Fruit fly (Drosophila melanogaster) whole organism, embryonic: Measurements from ENCODE around the gene CG10907.
A peak's percentile ranks its signal among the peaks of the same experiment; 100 is the strongest.

ENCODE experiments used
- Asciz ChIP-seq: fragments of 200-800 bp; sonication (Bioruptor generic); optimal IDR thresholded peaks from 2 replicates; lab custom pipeline; 2017; ENCODE audit warnings: missing biosample characterization, mild to moderate bottlenecking, missing genetic modification characterization, missing genetic modification reagents
- Atf6 ChIP-seq: fragments of 200-800 bp; sonication (Bioruptor generic); IDR thresholded peaks from 2 replicates; pipeline ENCODE4 v1.3.6; 2022; ENCODE audit warnings: missing biosample characterization, missing genetic modification characterization
- BEAF-32 ChIP-seq: fragments of 200-800 bp; sonication (Bioruptor generic); optimal IDR thresholded peaks from 3 replicates; lab custom pipeline; 2017; ENCODE audit warnings: missing biosample characterization, missing genetic modification characterization, mild to moderate bottlenecking, moderate library complexity, missing genetic modification reagents
- CG11398 ChIP-seq: fragments of 200-800 bp; sonication (Bioruptor generic); optimal IDR thresholded peaks from 2 replicates; lab custom pipeline; 2016; ENCODE audit warnings: missing biosample characterization, missing genetic modification characterization
- CG1233 ChIP-seq: fragments of 200-800 bp; sonication (Bioruptor generic); optimal IDR thresholded peaks from 4 replicates; lab custom pipeline; 2018; ENCODE audit warnings: missing biosample characterization, mild to moderate bottlenecking, missing genetic modification characterization
- CG14860 ChIP-seq: fragments of 200-800 bp; sonication (Bioruptor generic); IDR thresholded peaks from 3 replicates; pipeline ENCODE4 v1.3.6; 2022; ENCODE audit warnings: missing biosample characterization, missing genetic modification characterization; ENCODE audit not compliant: partially characterized antibody
- CG15514 ChIP-seq: fragments of 200-800 bp; sonication (Bioruptor generic); optimal IDR thresholded peaks from 3 replicates; lab custom pipeline; 2017; ENCODE audit warnings: missing biosample characterization, missing genetic modification characterization, mild to moderate bottlenecking, moderate library complexity, missing genetic modification reagents
- CG16813 ChIP-seq: fragments of 200-800 bp; sonication (Bioruptor generic); IDR thresholded peaks from 3 replicates; pipeline ENCODE4 v1.3.6; 2022; ENCODE audit warnings: missing biosample characterization, missing genetic modification characterization; ENCODE audit not compliant: partially characterized antibody
- CG1792 ChIP-seq: fragments of 200-800 bp; sonication (Bioruptor generic); optimal IDR thresholded peaks from 2 replicates; lab custom pipeline; 2016; ENCODE audit warnings: missing biosample characterization, missing genetic modification characterization
- CG2116 ChIP-seq: fragments of 200-800 bp; sonication (Bioruptor generic); optimal IDR thresholded peaks from 3 replicates; lab custom pipeline; 2018; ENCODE audit warnings: missing biosample characterization, mild to moderate bottlenecking, missing genetic modification characterization
- CG2889 ChIP-seq: fragments of 200-800 bp; sonication (Bioruptor generic); IDR thresholded peaks from 3 replicates; pipeline ENCODE4 v1.3.6; 2022; ENCODE audit warnings: missing biosample characterization, missing genetic modification characterization
- CG34224 ChIP-seq: fragments of 200-800 bp; sonication (Bioruptor generic); IDR thresholded peaks from 3 replicates; pipeline ENCODE4 v1.3.6; 2022; ENCODE audit warnings: missing biosample characterization, missing genetic modification characterization; ENCODE audit not compliant: partially characterized antibody
- CG34422 ChIP-seq: fragments of 200-800 bp; sonication (Bioruptor generic); IDR thresholded peaks from 3 replicates; pipeline ENCODE4 v1.3.6; 2022; ENCODE audit warnings: missing biosample characterization, missing genetic modification characterization
- CG3838 ChIP-seq: fragments of 200-800 bp; sonication (Bioruptor generic); optimal IDR thresholded peaks from 3 replicates; lab custom pipeline; 2016; ENCODE audit warnings: missing biosample characterization, missing genetic modification characterization
- CG8478 ChIP-seq: fragments of >200 bp; optimal IDR thresholded peaks from 2 replicates; lab custom pipeline; 2018
- CG9797 ChIP-seq: fragments of 200-800 bp; sonication (Bioruptor generic); optimal IDR thresholded peaks from 3 replicates; lab custom pipeline; 2018; ENCODE audit warnings: missing biosample characterization, mild to moderate bottlenecking, missing genetic modification characterization
- Doc3 ChIP-seq: fragments of 200-800 bp; sonication (Bioruptor generic); IDR thresholded peaks from 3 replicates; pipeline ENCODE4 v1.3.6; 2022; ENCODE audit warnings: missing biosample characterization, missing genetic modification characterization; ENCODE audit not compliant: partially characterized antibody
- E2f2 ChIP-seq: fragments of 200-800 bp; sonication (Bioruptor generic); IDR thresholded peaks from 2 replicates; pipeline ENCODE4 v1.3.6; 2022; ENCODE audit warnings: missing biosample characterization, missing genetic modification characterization
- HLH4C ChIP-seq: fragments of 200-800 bp; sonication (Bioruptor generic); IDR thresholded peaks from 3 replicates; pipeline ENCODE4 v1.3.6; 2022; ENCODE audit warnings: missing biosample characterization, missing genetic modification characterization; ENCODE audit not compliant: partially characterized antibody
- Hmx ChIP-seq: fragments of 200-800 bp; sonication (Bioruptor generic); optimal IDR thresholded peaks from 2 replicates; lab custom pipeline; 2016; ENCODE audit warnings: missing biosample characterization, missing genetic modification characterization
- MESR4 ChIP-seq: fragments of 200-800 bp; sonication (Bioruptor generic); optimal IDR thresholded peaks from 2 replicates; lab custom pipeline; 2018; ENCODE audit warnings: missing biosample characterization, mild to moderate bottlenecking, missing genetic modification characterization, moderate library complexity
- Med ChIP-seq: fragments of 200-800 bp; sonication (Bioruptor generic); peaks from one replicate; lab custom pipeline; 2016; ENCODE audit warnings: missing biosample characterization, missing genetic modification characterization, mild to moderate bottlenecking, inconsistent platforms, moderate library complexity
- Opbp ChIP-seq: fragments of 200-800 bp; sonication (Bioruptor generic); IDR thresholded peaks from 3 replicates; pipeline ENCODE4 v1.3.6; 2022; ENCODE audit warnings: missing biosample characterization, missing genetic modification characterization; ENCODE audit not compliant: partially characterized antibody
- Sin3A ChIP-seq: fragments of >200 bp; optimal IDR thresholded peaks from 2 replicates; lab custom pipeline; 2018
- Xbp1 ChIP-seq: fragments of 200-800 bp; sonication (Bioruptor generic); optimal IDR thresholded peaks from 3 replicates; lab custom pipeline; 2016; ENCODE audit warnings: missing biosample characterization, mild to moderate bottlenecking, missing genetic modification characterization
- aop ChIP-seq: fragments of 200-800 bp; sonication (Bioruptor generic); IDR thresholded peaks from 2 replicates; pipeline ENCODE4 v1.3.6; 2022; ENCODE audit warnings: missing biosample characterization, missing genetic modification characterization
- bcd ChIP-seq: fragments of 200-800 bp; sonication (Bioruptor generic); optimal IDR thresholded peaks from 2 replicates; lab custom pipeline; 2017; ENCODE audit warnings: missing biosample characterization, mild to moderate bottlenecking, missing genetic modification characterization
- caup ChIP-seq: fragments of 200-800 bp; sonication (Bioruptor generic); optimal IDR thresholded peaks from 3 replicates; lab custom pipeline; 2017; ENCODE audit warnings: missing biosample characterization, mild to moderate bottlenecking, missing genetic modification characterization, moderate library complexity; ENCODE audit not compliant: severe bottlenecking
- fd3F ChIP-seq: fragments of 200-800 bp; sonication (Bioruptor generic); optimal IDR thresholded peaks from 2 replicates; lab custom pipeline; 2018; ENCODE audit warnings: missing biosample characterization, mild to moderate bottlenecking, missing genetic modification characterization, moderate library complexity
- fd64A ChIP-seq: fragments of 200-800 bp; sonication (Bioruptor generic); optimal IDR thresholded peaks from 3 replicates; lab custom pipeline; 2018; ENCODE audit warnings: missing biosample characterization, mild to moderate bottlenecking, missing genetic modification characterization
- hb ChIP-seq: fragments of 200-800 bp; sonication (Bioruptor generic); IDR thresholded peaks from 3 replicates; pipeline ENCODE4 v1.3.6; 2022; ENCODE audit warnings: missing biosample characterization, missing genetic modification characterization; ENCODE audit not compliant: partially characterized antibody
- lbe ChIP-seq: fragments of 200-800 bp; sonication (Bioruptor generic); optimal IDR thresholded peaks from 2 replicates; lab custom pipeline; 2016; ENCODE audit warnings: missing biosample characterization, mild to moderate bottlenecking, missing genetic modification characterization
- mam ChIP-seq: fragments of 200-800 bp; sonication (Bioruptor generic); optimal IDR thresholded peaks from 3 replicates; lab custom pipeline; 2016; ENCODE audit warnings: missing biosample characterization, missing genetic modification characterization
- mirr ChIP-seq: fragments of 200-800 bp; sonication (Bioruptor generic); optimal IDR thresholded peaks from 3 replicates; lab custom pipeline; 2018; ENCODE audit warnings: missing biosample characterization, mild to moderate bottlenecking, missing genetic modification characterization
- nmo ChIP-seq: fragments of 200-800 bp; sonication (Bioruptor generic); optimal IDR thresholded peaks from 2 replicates; lab custom pipeline; 2018; ENCODE audit warnings: missing biosample characterization, mild to moderate bottlenecking, missing genetic modification characterization, moderate library complexity
- otp ChIP-seq: fragments of 200-800 bp; sonication (Bioruptor generic); IDR thresholded peaks from 3 replicates; pipeline ENCODE4, ENCODE4 v1.3.6; 2022; ENCODE audit warnings: missing biosample characterization, missing genetic modification characterization
- phol ChIP-seq: fragments of 200-800 bp; sonication (Bioruptor generic); optimal IDR thresholded peaks from 3 replicates; lab custom pipeline; 2018; ENCODE audit warnings: missing biosample characterization, mild to moderate bottlenecking, missing genetic modification characterization, moderate library complexity
- seq ChIP-seq: fragments of 200-800 bp; sonication (Bioruptor generic); IDR thresholded peaks from 2 replicates; pipeline ENCODE4 v1.3.6; 2022; ENCODE audit warnings: missing biosample characterization, missing genetic modification characterization
- sima ChIP-seq: fragments of 200-800 bp; sonication (Bioruptor generic); optimal IDR thresholded peaks from 2 replicates; lab custom pipeline; 2016; ENCODE audit warnings: missing biosample characterization, missing genetic modification characterization
- sna ChIP-seq: fragments of 200-800 bp; sonication (Bioruptor generic); IDR thresholded peaks from 2 replicates; pipeline ENCODE4 v1.3.6; 2022; ENCODE audit warnings: missing biosample characterization, missing genetic modification characterization; ENCODE audit not compliant: partially characterized antibody
- sr ChIP-seq: fragments of 200-800 bp; sonication (Bioruptor generic); IDR thresholded peaks from 3 replicates; pipeline ENCODE4 v1.3.6; 2022; ENCODE audit warnings: missing biosample characterization, missing genetic modification characterization
- sug ChIP-seq: fragments of 200-800 bp; optimal IDR thresholded peaks from 2 replicates; lab custom pipeline; 2019; ENCODE audit warnings: missing biosample characterization, mild to moderate bottlenecking, missing genetic modification characterization, moderate library complexity
- unc-4 ChIP-seq: fragments of 200-800 bp; sonication (Bioruptor generic); IDR thresholded peaks from 2 replicates; pipeline ENCODE4 v1.3.6; 2022; ENCODE audit warnings: missing biosample characterization, missing genetic modification characterization; ENCODE audit not compliant: partially characterized antibody
- vnd ChIP-seq: fragments of 200-800 bp; sonication (Bioruptor generic); IDR thresholded peaks from 3 replicates; pipeline ENCODE4 v1.3.6; 2022; ENCODE audit warnings: missing biosample characterization, missing genetic modification characterization; ENCODE audit not compliant: partially characterized antibody
- zen ChIP-seq: fragments of 200-800 bp; sonication (Bioruptor generic); optimal IDR thresholded peaks from 3 replicates; lab custom pipeline; 2018; ENCODE audit warnings: missing biosample characterization, mild to moderate bottlenecking, missing genetic modification characterization, moderate library complexity

CG10907 gene

DNA sequence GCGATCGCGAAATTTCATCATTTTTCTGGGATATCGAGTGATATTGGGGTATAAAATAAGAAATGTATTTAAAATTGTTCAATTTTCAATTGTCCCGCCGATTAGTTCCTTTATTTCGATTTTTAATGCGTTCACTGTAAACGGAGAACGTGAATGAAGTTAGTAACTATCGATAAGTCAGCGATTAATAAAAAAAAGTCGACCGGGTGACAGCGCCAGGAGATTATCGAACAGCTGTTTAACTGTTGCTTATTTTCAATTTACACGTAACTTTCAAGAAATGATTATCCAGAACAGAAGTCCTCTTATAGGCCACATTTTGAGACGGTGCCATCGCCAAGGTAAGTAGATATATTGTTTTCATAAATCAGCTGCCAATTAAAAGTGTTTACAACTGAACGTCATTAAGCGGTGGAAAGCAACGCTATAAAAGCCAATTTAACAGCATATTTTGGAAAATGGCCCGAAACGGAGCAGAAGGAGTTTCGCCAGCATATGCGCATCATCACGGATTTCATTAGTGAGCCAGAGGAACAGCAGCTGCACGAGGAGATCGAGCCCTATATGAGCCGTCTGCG is 22.0 kb downstream of the CG10907 start, which contains the start of gene CG14130 (continued):
- TF ChIP-seq BEAF-32 (GFP tag; lab: Kevin White, UChicago), result peak; percentile 88
- peak; percentile 94 for TF ChIP-seq CG2116
- TF ChIP-seq unc-4 (GFP tag; lab: Robert Waterston, UW), result peak; percentile 92
- peak; percentile 10 for TF ChIP-seq MESR4 (GFP tag; lab: Kevin White, UChicago)
- no peak for TF ChIP-seq CG11398 (GFP tag; lab: Kevin White, UChicago)
- TF ChIP-seq CG34224 (GFP tag; lab: Robert Waterston, UW), result peak; percentile 98
- TF ChIP-seq otp (GFP tag; lab: Robert Waterston, UW), result no peak
- peak; percentile 90 for TF ChIP-seq CG16813 (GFP tag; lab: Robert Waterston, UW)
- peak; percentile 79 for TF ChIP-seq vnd (GFP tag; lab: Robert Waterston, UW)
- TF ChIP-seq Opbp, result peak; percentile 92
- no peak for TF ChIP-seq mirr
- peak; percentile 22 for TF ChIP-seq zen (tag; lab: Kevin White, UChicago)
- TF ChIP-seq mam (GFP tag; lab: Kevin White, UChicago), result no peak
- peak; percentile 89 for TF ChIP-seq Doc3 (GFP tag; lab: Robert Waterston, UW)
- TF ChIP-seq Asciz (GFP tag; lab: Kevin White, UChicago), result no peak
- peak; percentile 8 for TF ChIP-seq Sin3A (lab: Kevin White, UChicago)
- TF ChIP-seq CG2889 (GFP tag; lab: Robert Waterston, UW), result no peak
- no peak for TF ChIP-seq sug
- no peak for TF ChIP-seq CG1233 (GFP tag; lab: Kevin White, UChicago)
- TF ChIP-seq sima (GFP tag; lab: Kevin White, UChicago), result no peak
- peak; percentile 4 for TF ChIP-seq CG9797 (GFP tag; lab: Kevin White, UChicago)
- TF ChIP-seq fd3F (GFP tag; lab: Kevin White, UChicago), result no peak
- TF ChIP-seq Hmx (GFP tag; lab: Kevin White, UChicago), result no peak
- TF ChIP-seq HLH4C, result peak; percentile 96
- TF ChIP-seq fd64A (GFP tag; lab: Kevin White, UChicago), result no peak
- TF ChIP-seq seq (GFP tag; lab: Robert Waterston, UW), result no peak
- TF ChIP-seq sr, result no peak
- TF ChIP-seq CG34422 (GFP tag; lab: Robert Waterston, UW), result peak; percentile 56; the same call in 1 of the 3 replicates
- no peak for TF ChIP-seq CG8478
- TF ChIP-seq CG15514 (GFP tag; lab: Kevin White, UChicago), result peak; percentile 52
- TF ChIP-seq CG3838 (GFP tag; lab: Kevin White, UChicago), result no peak
- peak; percentile 91 for TF ChIP-seq CG14860 (GFP tag; lab: Robert Waterston, UW)
- TF ChIP-seq CG1792 (GFP tag; lab: Kevin White, UChicago), result no peak
- TF ChIP-seq Med (GFP tag; lab: Kevin White, UChicago), result peak; percentile 75
- peak; percentile 96 for TF ChIP-seq sna
- TF ChIP-seq nmo (GFP tag; lab: Kevin White, UChicago), result peak; percentile 6
- no peak for TF ChIP-seq caup (GFP tag; lab: Kevin White, UChicago)
- no peak for TF ChIP-seq Atf6 (GFP tag; lab: Robert Waterston, UW)
- peak; percentile 98 for TF ChIP-seq E2f2 (GFP tag; lab: Robert Waterston, UW)
- TF ChIP-seq Xbp1 (GFP tag; lab: Kevin White, UChicago), result peak; percentile 31
- TF ChIP-seq lbe (GFP tag; lab: Kevin White, UChicago), result no peak
- TF ChIP-seq hb, result peak; percentile 87
- TF ChIP-seq phol (tag; lab: Kevin White, UChicago), result peak; percentile 1
- TF ChIP-seq bcd (GFP tag; lab: Kevin White, UChicago), result peak; percentile 76
- TF ChIP-seq aop (GFP tag; lab: Robert Waterston, UW), result no peak
